Worm (Caenorhabditis elegans): ENCODE data around the gene rad-51.
"Not testable (repeated sequence)": the region's sequence is repeated elsewhere in the genome, so short reads cannot be mapped to it uniquely, and the experiment has no call there.

rad-51 gene

DNA sequence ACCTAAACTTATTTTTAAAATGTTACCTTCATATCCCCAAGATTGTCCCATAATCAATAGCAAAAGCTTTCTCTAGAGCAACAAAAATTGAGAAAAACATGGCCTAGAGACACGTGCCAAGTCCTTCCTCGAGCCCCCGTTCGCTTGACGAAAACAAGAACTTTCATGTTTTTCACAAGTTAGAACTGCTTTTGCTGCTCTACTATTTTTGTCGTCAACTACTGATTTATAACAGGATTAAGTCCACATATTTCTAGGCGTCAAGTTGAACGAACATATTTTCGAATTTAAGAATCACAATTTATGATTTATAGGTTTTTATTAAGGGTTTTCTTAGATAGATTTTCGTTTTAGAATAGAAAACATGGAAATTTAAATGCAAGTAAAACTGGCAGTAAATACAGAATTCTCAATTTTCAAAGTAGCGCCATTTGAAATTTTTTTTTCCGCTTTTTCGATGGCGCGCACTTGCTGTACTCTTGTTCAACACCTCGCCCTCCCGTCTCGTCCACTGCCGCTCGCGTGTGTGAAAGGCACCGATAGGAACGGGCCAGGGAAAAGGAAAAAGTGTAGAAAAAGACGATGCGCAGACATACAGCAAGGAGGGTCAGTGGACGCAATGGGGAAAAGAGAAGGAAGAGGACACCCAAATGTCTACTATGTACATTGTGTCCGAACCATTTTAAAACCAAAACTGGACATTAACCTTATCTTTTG lies at the start of gene rad-51:
TSS of gene rad-51 (minus strand) at position 51 of the 717 bp plus-strand sequence.
- TF ChIP-seq him-1 (tag; optimal IDR thresholded peaks at IDR 0.05): no peak
- TF ChIP-seq dao-5 (tag; optimal IDR thresholded peaks at IDR 0.05): no peak
- no peak for TF ChIP-seq W03F9.2 (tag; optimal IDR thresholded peaks at IDR 0.05)

DNA sequence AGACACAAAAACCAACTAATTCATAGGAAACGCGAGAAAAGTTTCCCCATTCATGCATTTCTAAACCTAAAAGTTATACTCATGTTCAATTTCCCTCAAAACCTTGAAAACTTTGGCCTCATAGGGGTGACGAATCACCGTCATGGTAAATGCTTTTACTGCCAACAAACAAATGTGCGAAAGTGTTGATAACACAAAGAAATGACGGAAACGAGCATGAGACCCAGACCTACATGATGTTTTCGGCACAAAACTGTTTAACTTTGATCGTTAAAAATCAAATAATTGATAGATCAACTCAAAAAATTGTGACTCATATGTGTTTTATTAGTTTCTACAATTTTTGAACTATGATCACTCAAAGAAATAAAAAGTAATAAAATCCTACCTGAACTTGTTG lies 47.8 kb upstream of the rad-51 start:
- TF ChIP-seq dao-5 (tag; optimal IDR thresholded peaks at IDR 0.05): no peak
- TF ChIP-seq W03F9.2 (tag; optimal IDR thresholded peaks at IDR 0.05): no peak
- TF ChIP-seq him-1 (tag; optimal IDR thresholded peaks at IDR 0.05): no peak

DNA sequence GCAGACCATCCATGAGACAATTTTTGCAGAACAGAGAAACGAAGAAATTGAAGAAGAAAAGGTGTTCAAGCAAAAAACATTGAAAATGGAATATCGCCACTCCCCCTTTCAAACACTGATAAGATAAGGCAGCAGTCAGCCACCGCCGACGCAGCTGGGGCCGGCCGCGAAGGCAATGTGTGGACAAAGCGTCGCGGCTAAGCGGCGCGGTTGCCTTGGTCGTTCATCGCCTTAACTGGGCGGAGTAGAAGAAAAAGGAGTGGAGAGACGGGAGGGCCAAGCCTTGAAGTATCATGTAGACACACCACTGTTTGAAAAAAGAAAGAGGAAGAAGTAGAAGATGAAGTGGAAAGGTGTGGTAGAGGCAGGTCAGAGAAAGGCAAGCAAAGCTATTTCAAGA lies 46.9 kb upstream of the rad-51 start:
- TF ChIP-seq dao-5 (tag; optimal IDR thresholded peaks at IDR 0.05) (no peak), him-1 (tag; optimal IDR thresholded peaks at IDR 0.05) (no peak), W03F9.2 (tag; optimal IDR thresholded peaks at IDR 0.05) (no peak)

DNA sequence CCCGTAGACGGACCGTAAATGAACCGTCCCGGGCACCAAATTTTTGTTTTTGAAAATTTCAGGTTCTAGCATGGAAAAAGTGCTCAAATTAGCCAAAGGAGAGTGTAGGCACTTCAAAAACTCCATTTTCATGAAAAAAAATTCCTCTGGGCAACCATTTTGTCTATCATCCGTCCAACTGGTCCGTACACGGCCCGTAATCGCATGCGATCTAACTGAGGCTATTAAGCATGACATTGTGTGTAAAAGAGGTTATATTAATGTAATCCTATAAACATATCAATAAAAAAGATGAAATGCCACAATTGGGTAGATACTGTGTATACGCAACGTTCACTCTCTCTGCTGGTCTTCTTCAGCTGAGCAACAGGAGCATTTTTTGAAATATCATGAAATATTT lies 38.6 kb upstream of the rad-51 start, which contains the start of gene R09E10.1:
TSS of gene R09E10.1 (minus strand) at position 101 of the 400 bp plus-strand sequence.
- TF ChIP-seq him-1, W03F9.2, dao-5 (tag; optimal IDR thresholded peaks at IDR 0.05): not testable (repeated sequence)

DNA sequence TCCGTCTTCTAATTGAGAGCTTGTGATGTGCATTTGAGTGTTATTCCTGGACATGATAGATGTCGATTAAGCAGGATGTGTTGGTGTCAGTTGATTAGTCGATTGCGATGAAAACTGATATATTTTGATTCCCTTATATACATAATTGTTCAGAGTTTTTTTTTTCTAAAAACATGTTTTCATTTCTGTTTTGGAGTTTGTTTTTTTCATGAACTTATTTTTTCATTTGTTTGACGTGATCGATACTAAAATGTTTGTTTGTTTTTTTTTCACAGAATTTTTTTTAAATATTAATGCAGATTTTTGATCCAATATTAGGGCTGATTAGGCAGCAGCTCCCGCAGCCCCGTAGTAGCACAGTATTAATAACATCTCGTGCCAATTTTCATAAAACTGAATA lies 34.2 kb upstream of the rad-51 start, which contains the start of gene R09E10.2:
TSS of gene R09E10.2 (minus strand) at position 101 of the 400 bp plus-strand sequence.
- no peak for TF ChIP-seq him-1 (tag; optimal IDR thresholded peaks at IDR 0.05)
- no peak for TF ChIP-seq dao-5 (tag; optimal IDR thresholded peaks at IDR 0.05)
- no peak for TF ChIP-seq W03F9.2 (tag; optimal IDR thresholded peaks at IDR 0.05)

DNA sequence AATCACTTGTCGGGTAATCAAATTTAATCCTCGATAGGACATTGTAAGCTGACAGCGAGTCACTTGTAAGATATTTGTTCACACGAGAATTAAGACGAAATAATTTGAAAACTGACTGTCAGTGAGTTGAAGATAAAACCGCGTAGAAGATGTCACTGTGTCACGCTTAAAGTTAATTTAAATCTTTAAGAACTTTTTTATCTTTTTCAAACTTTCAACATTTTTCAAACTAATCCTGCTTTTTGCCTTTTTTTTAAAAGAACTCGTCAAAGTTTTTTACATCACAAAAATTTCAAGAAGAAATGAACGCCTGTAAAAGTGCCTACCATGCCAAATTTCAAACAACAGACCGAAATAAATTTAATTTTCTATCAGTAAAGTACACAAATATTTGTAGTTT lies 29.5 kb upstream of the rad-51 start, which contains the start of gene acs-18:
TSS of gene acs-18 (minus strand) at position 101 of the 400 bp plus-strand sequence.
- TF ChIP-seq dao-5 (tag; optimal IDR thresholded peaks at IDR 0.05): no peak
- TF ChIP-seq W03F9.2 (tag; optimal IDR thresholded peaks at IDR 0.05): no peak
- no peak for TF ChIP-seq him-1 (tag; optimal IDR thresholded peaks at IDR 0.05)

DNA sequence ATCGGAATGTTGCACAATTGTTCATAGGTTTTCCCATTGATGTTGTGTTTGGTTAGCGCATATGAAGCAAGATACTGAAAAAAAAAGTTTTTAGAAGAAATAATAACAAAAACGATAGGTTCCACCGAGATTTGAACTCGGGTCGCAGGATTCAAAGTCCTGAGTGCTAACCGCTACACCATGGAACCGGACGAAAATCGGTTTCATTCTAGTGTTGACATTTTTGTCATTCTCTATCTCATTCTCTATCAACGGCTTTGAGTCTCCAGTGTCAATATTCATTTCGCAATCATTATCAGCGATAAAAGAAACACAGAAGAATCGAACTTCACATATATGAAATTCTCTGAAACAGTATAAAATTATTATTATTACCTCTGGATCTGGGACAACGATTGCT lies 27.1 kb upstream of the rad-51 start:
- TF ChIP-seq him-1 (tag; optimal IDR thresholded peaks at IDR 0.05) (no peak), W03F9.2 (tag; optimal IDR thresholded peaks at IDR 0.05) (no peak), dao-5 (tag; optimal IDR thresholded peaks at IDR 0.05) (no peak)

DNA sequence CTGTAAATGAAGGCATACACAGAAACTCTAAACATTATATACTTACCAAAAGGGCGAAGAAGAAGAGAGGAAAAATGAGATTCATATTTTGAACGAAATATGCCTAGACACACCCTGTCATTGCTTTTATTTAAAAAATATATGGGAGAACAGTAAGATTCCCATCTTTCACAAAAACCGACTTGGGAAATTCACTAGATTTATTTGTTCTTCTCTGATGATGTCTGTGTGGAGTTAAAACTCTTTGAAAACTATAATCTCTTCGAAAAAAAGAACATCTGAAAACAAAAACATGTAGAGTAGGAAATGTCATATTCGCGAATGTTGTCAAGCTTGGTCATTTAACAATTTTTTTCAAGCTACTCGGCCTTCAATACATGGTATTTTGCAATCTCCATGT lies 26.3 kb upstream of the rad-51 start, which contains the start of gene R09E10.8:
TSS of gene R09E10.8 (minus strand) at position 101 of the 400 bp plus-strand sequence.
- TF ChIP-seq W03F9.2 (tag; optimal IDR thresholded peaks at IDR 0.05): no peak
- TF ChIP-seq dao-5 (tag; optimal IDR thresholded peaks at IDR 0.05): no peak
- TF ChIP-seq him-1 (tag; optimal IDR thresholded peaks at IDR 0.05): no peak

DNA sequence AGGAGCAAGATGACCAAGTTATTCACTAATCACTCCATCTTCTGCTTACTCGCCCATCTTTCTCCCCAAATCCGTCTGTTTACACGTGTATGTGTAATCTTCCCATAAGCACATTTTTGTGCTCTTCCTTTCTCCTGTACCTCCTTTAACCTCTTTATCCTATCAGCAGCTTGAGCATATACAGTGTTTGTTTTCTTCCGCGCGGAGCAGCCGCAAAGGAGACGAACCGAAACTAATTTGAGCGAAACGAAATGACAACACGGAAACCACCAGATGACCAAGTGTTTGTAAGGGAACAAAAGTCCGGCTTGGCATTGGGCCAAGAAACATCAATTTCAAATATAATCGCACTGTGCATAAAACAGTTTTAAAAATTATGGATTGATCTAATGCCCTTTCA lies 20.3 kb upstream of the rad-51 start:
- no peak for TF ChIP-seq W03F9.2 (tag; optimal IDR thresholded peaks at IDR 0.05)
- no peak for TF ChIP-seq dao-5 (tag; optimal IDR thresholded peaks at IDR 0.05)
- TF ChIP-seq him-1 (tag; optimal IDR thresholded peaks at IDR 0.05): no peak

DNA sequence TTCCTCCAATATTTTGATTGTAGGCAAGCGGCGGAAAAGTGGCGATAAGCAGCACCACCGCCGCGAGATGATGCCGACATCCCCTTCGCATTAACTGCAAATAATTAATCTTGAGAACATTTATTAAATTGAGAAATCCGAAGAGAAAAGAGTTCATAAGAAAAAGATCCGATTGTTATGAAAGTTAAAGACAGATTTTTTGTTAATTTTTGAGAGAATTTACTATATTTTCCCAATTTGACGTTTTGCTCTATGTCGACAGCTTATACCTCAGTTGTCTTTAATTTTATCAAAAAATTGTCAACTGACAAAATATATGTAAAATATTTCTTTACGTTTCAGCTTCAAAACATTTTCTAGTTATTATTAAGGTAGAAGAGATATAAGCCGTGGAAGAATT lies 18.2 kb upstream of the rad-51 start, which contains the start of gene R09E10.5:
TSS of gene R09E10.5 (minus strand) at position 101 of the 400 bp plus-strand sequence.
- TF ChIP-seq W03F9.2 (tag; optimal IDR thresholded peaks at IDR 0.05) (no peak), him-1 (tag; optimal IDR thresholded peaks at IDR 0.05) (no peak), dao-5 (tag; optimal IDR thresholded peaks at IDR 0.05) (no peak)

DNA sequence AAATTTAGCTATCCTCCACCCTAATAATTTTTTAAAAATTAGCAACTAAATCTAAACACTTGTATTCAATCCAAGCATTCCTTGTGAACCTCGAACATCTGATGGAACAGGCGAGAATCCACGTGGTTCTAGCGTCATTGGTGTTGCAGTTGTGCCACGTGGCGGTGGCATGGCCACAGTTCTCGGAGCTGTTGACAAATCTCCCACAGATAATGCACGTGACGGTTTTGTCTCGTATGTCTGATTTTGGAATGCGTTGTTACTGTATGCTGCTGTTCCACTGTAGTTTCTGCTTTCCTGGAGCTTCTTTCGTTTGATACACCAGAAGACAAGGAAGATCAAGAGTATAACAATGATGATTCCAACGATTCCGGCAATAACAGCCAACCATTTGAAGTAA lies 12.0 kb upstream of the rad-51 start:
- TF ChIP-seq dao-5 (tag; optimal IDR thresholded peaks at IDR 0.05) (no peak), W03F9.2 (tag; optimal IDR thresholded peaks at IDR 0.05) (no peak), him-1 (tag; optimal IDR thresholded peaks at IDR 0.05) (no peak)

DNA sequence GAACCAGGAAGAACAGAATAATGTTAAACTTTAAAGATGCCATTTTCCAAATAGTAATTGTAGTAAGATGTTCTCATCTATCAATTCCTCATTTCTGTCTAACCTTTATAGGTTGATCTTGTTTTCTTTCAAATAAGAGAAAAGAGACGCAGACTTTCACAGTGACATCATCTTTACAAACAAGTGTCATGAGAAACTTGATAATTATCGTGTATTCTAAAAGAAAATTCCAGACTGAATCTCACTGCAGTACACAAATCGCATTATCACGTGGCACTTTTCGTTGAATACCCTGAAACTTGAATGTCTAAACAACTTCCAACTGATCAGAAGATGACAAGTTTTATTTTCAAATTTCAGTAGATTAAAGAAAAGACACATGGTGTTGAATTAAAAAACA lies 11.0 kb upstream of the rad-51 start, which contains the start of gene R09E10.13:
TSS of gene R09E10.13 (minus strand) at position 61 of the 400 bp plus-strand sequence.
- TF ChIP-seq him-1 (tag; optimal IDR thresholded peaks at IDR 0.05): no peak
- TF ChIP-seq dao-5 (tag; optimal IDR thresholded peaks at IDR 0.05): no peak
- no peak for TF ChIP-seq W03F9.2 (tag; optimal IDR thresholded peaks at IDR 0.05)

DNA sequence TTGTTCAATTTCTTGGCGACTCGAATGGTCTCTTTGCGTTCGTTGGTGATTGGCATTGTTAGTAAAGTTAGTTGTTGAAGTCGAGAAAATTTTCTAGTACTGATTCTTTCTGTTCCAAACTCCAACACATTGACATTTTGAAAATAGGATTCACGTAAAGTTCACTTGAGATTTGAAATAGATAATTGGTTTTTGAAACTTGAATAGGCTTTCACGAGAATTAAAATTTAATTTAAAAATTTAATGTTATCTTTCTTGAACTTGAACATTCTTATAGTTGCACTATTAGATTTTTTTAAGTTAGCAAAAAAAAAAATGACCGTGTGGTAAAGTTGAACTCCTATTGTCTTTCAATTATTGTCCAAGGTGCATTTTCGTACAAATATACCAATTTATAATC lies 10.0 kb upstream of the rad-51 start, which contains the start of gene R09E10.6:
TSS of gene R09E10.6 (minus strand) at position 101 of the 400 bp plus-strand sequence.
- TF ChIP-seq W03F9.2 (tag; optimal IDR thresholded peaks at IDR 0.05) (no peak), dao-5 (tag; optimal IDR thresholded peaks at IDR 0.05) (no peak), him-1 (tag; optimal IDR thresholded peaks at IDR 0.05) (no peak)

DNA sequence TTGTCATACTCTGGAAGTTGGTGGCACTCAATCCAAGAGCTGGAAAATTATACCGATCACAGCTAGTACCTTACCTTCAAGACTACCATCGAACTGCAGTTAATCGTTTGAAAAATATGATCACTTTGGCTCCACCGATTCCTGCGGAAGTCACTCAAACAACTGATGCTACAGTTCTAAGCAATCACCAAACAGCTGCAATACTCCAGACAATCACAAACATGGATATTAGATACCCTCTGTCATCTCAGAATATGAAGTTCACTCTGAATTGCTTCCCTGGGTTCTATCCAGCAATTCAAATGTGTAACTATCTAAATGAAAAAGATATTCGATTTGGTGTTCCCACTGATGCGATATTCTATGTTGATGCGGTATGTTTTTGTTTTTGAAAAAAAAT lies 4.5 kb upstream of the rad-51 start:
- TF ChIP-seq W03F9.2 (tag; optimal IDR thresholded peaks at IDR 0.05) (no peak), him-1 (tag; optimal IDR thresholded peaks at IDR 0.05) (no peak), dao-5 (tag; optimal IDR thresholded peaks at IDR 0.05) (no peak)

Data from whole organism, L4/young adult.